Worm (Caenorhabditis elegans): Measurements from ENCODE around the gene F53A9.7.

Gene F53A9.7

DNA sequence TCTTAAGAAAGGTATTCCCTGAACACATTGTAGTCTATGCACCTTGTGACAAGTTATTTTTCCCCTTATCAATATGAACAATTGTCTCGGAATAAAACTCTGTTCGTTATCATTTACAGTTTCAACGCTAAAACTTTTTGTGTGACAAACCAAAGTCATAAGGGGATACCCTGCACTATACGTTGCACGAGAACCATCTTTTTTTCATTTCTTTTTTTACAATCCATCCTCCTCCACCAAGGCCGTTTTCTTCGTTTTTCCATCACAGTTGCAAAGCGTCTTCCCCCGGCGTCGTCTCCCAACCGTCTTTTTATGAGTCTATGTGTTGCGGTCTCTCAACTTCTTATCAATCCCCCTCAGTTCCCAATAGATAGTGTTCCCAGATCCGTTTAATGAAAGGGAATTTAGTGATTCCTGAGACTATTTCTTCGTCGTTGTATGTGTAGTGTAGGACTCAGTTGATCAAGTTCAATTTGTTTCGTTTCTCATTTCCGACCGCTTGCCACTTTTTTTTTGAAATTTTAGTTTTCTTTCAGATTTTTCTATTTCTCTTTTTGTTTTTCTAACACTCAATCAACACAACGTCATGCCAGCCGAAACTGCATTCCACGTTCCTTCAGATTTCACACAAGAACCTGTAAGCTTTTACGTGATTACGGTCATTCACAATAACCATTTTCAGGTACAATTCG lies 40.5 kb downstream of the F53A9.7 start (continued):
- no peak for TF ChIP-seq cebp-1 (GFP tag; IDR thresholded peaks at IDR 0.05)
- TF ChIP-seq cebp-1 (tag; optimal IDR thresholded peaks at IDR 0.05): peak; percentile 52
- peak; percentile 20 for TF ChIP-seq chd-7 (tag; optimal IDR thresholded peaks at IDR 0.05)
- no peak for TF ChIP-seq lin-35 (GFP tag; optimal IDR thresholded peaks at IDR 0.05)
- TF ChIP-seq lin-26 (GFP tag; IDR thresholded peaks at IDR 0.05): peak; percentile 34; the same call in 1 of the 2 replicates
- no peak for TF ChIP-seq repo-1 (tag; optimal IDR thresholded peaks at IDR 0.05)
- no peak for TF ChIP-seq Y95B8A.8 (GFP tag; IDR thresholded peaks at IDR 0.05)
- no peak for TF ChIP-seq C06A6.2 (GFP tag; conservative IDR thresholded peaks at IDR 0.05)
- TF ChIP-seq mcd-1 (GFP tag; IDR thresholded peaks at IDR 0.05): no peak
- TF ChIP-seq Y67H2A.10 (GFP tag; conservative IDR thresholded peaks at IDR 0.05): no peak
- TF ChIP-seq B0336.3 (GFP tag; IDR thresholded peaks at IDR 0.05): no peak
- no peak for TF ChIP-seq lsy-27 (tag; optimal IDR thresholded peaks at IDR 0.05; ENCODE audit: borderline replicate concordance, insufficient read depth)
- TF ChIP-seq madf-8 (GFP tag; conservative IDR thresholded peaks at IDR 0.05): no peak
- TF ChIP-seq F22D6.2 (tag; optimal IDR thresholded peaks at IDR 0.05): no peak
- no peak for TF ChIP-seq attf-6 (GFP tag; IDR thresholded peaks at IDR 0.05)
- TF ChIP-seq F57C9.4 (tag; optimal IDR thresholded peaks at IDR 0.05): no peak
- TF ChIP-seq hrde-1 (tag; optimal IDR thresholded peaks at IDR 0.05; ENCODE audit: borderline replicate concordance): no peak
- no peak for TF ChIP-seq ceh-91 (GFP tag; IDR thresholded peaks at IDR 0.05)
- TF ChIP-seq K12H6.12 (tag; optimal IDR thresholded peaks at IDR 0.05): no peak
- TF ChIP-seq Y56A3A.18 (GFP tag; IDR thresholded peaks at IDR 0.05): no peak
- no peak for TF ChIP-seq hlh-12 (tag; optimal IDR thresholded peaks at IDR 0.05)
- TF ChIP-seq ceh-58 (GFP tag; IDR thresholded peaks at IDR 0.05): no peak
- no peak for TF ChIP-seq K11D2.4 (GFP tag; IDR thresholded peaks at IDR 0.05)
- TF ChIP-seq aptf-3 (GFP tag; IDR thresholded peaks at IDR 0.05): no peak
- no peak for TF ChIP-seq F55B11.4 (tag; optimal IDR thresholded peaks at IDR 0.05; ENCODE audit: borderline replicate concordance, insufficient read depth)
- TF ChIP-seq egl-44 (GFP tag; IDR thresholded peaks at IDR 0.05): 0 out of 2 replicates have a peak, but pooled peaks have one; percentile 48
- TF ChIP-seq rcor-1 (GFP tag; IDR thresholded peaks at IDR 0.05): no peak
- TF ChIP-seq die-1 (tag; optimal IDR thresholded peaks at IDR 0.05): peak; percentile 52
- TF ChIP-seq pbrm-1 (GFP tag; IDR thresholded peaks at IDR 0.05): no peak
- no peak for TF ChIP-seq ztf-6 (GFP tag; IDR thresholded peaks at IDR 0.05)
- TF ChIP-seq F10E7.11 (tag; optimal IDR thresholded peaks at IDR 0.05): no peak
- TF ChIP-seq nhr-179 (tag; optimal IDR thresholded peaks at IDR 0.05): no peak
- TF ChIP-seq D2030.7 (GFP tag; IDR thresholded peaks at IDR 0.05): no peak
- TF ChIP-seq Y53F4B.3 (GFP tag; IDR thresholded peaks at IDR 0.05): no peak
- 0 out of 2 replicates have a peak, but pooled peaks have one; percentile 53 for TF ChIP-seq let-526 (GFP tag; IDR thresholded peaks at IDR 0.05)
- TF ChIP-seq ccch-3 (GFP tag; optimal IDR thresholded peaks at IDR 0.05): no peak

DNA sequence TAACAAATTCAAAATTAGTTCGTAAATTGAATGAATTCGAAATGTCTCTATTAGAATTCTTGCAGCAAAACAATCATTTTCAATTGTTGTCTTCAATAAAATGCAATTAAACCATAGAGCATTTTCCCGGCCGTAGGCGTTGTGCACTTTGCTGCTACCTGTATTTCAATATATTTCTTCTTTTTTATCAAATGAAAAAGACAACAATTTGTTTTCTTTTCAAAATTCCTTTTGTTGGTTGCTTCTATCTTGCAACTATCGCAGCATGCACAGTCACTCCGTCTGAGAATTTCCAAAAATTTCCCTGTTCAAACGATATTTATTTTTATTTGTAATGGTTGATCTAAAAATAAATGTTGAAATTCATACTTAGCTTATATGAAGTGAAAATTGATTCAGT lies 41.6 kb downstream of the F53A9.7 start:
- TF ChIP-seq F23B12.7 (tag; optimal IDR thresholded peaks at IDR 0.05; ENCODE audit: insufficient read depth) (no peak), zim-3 (tag; optimal IDR thresholded peaks at IDR 0.05) (no peak), lin-26 (GFP tag; IDR thresholded peaks at IDR 0.05) (no peak), lin-54 (GFP tag; optimal IDR thresholded peaks at IDR 0.05) (no peak), attf-6 (GFP tag; IDR thresholded peaks at IDR 0.05) (no peak), dpff-1 (tag; optimal IDR thresholded peaks at IDR 0.05) (no peak), snpc-3.4 (tag; optimal IDR thresholded peaks at IDR 0.05) (no peak), madf-8 (GFP tag; conservative IDR thresholded peaks at IDR 0.05) (no peak)

Data from whole organism, young adult.